Fruit fly (Drosophila melanogaster) whole organism, embryonic: ENCODE measurements around the gene CG32147.
A peak's percentile ranks its signal among the peaks of the same experiment; 100 is the strongest.

Source experiments
- Atf6 ChIP-seq: fragments of 200-800 bp; sonication (Bioruptor generic); IDR thresholded peaks from 2 replicates; pipeline ENCODE4 v1.3.6; 2022; ENCODE audit warnings: missing biosample characterization, missing genetic modification characterization
- CG10267 ChIP-seq: fragments of 200-800 bp; sonication (Bioruptor generic); optimal IDR thresholded peaks from 2 replicates; lab custom pipeline; 2018; ENCODE audit warnings: missing biosample characterization, mild to moderate bottlenecking, missing genetic modification characterization, moderate library complexity
- CG10321 ChIP-seq: fragments of 200-800 bp; sonication (Bioruptor generic); IDR thresholded peaks from 2 replicates; pipeline ENCODE4 v1.3.6; 2022; ENCODE audit warnings: missing biosample characterization, missing genetic modification characterization
- CG10462 ChIP-seq: fragments of 200-800 bp; sonication (Bioruptor generic); optimal IDR thresholded peaks from 2 replicates; lab custom pipeline; 2016; ENCODE audit warnings: missing biosample characterization, missing genetic modification characterization
- CG10654 ChIP-seq: fragments of 200-800 bp; sonication (Bioruptor generic); optimal IDR thresholded peaks from 2 replicates; lab custom pipeline; 2016; ENCODE audit warnings: missing biosample characterization, missing genetic modification characterization
- CG11560 ChIP-seq: fragments of 200-800 bp; sonication (Bioruptor generic); IDR thresholded peaks from 3 replicates; pipeline ENCODE4 v1.3.6; 2022; ENCODE audit warnings: missing biosample characterization, missing genetic modification characterization
- CG12299 ChIP-seq: fragments of 200-800 bp; sonication (Bioruptor generic); optimal IDR thresholded peaks from 2 replicates; lab custom pipeline; 2018; ENCODE audit warnings: missing biosample characterization, mild to moderate bottlenecking, missing genetic modification characterization
- CG14667 ChIP-seq: fragments of 200-800 bp; sonication (Bioruptor generic); IDR thresholded peaks from 2 replicates; pipeline ENCODE4 v1.3.6; 2022; ENCODE audit warnings: missing biosample characterization, missing genetic modification characterization
- CG1602 ChIP-seq: fragments of 200-800 bp; sonication (Bioruptor generic); optimal IDR thresholded peaks from 3 replicates; lab custom pipeline; 2016; ENCODE audit warnings: missing biosample characterization, missing genetic modification characterization
- CG16779 ChIP-seq: fragments of 200-800 bp; sonication (Bioruptor generic); IDR thresholded peaks from 2 replicates; pipeline ENCODE4 v1.3.6; 2022; ENCODE audit warnings: missing biosample characterization, missing genetic modification characterization
- CG17612 ChIP-seq: fragments of 200-800 bp; sonication (Bioruptor generic); IDR thresholded peaks from 2 replicates; pipeline ENCODE4 v1.3.6; 2022; ENCODE audit warnings: missing biosample characterization, missing genetic modification characterization
- CG17912 ChIP-seq: fragments of 200-800 bp; sonication (Bioruptor generic); optimal IDR thresholded peaks from 2 replicates; lab custom pipeline; 2018; ENCODE audit warnings: missing biosample characterization, mild to moderate bottlenecking, missing genetic modification characterization
- CG18262 ChIP-seq: fragments of 200-800 bp; optimal IDR thresholded peaks from 3 replicates; lab custom pipeline; 2019; ENCODE audit warnings: missing biosample characterization, mild to moderate bottlenecking, missing genetic modification characterization, moderate library complexity
- CG2120 ChIP-seq: fragments of 200-800 bp; sonication (Bioruptor generic); optimal IDR thresholded peaks from 3 replicates; lab custom pipeline; 2016; ENCODE audit warnings: missing biosample characterization, missing genetic modification characterization
- CG2199 ChIP-seq: fragments of 200-800 bp; sonication (Bioruptor generic); IDR thresholded peaks from 3 replicates; pipeline ENCODE4 v1.3.6; 2022; ENCODE audit warnings: missing biosample characterization, missing genetic modification characterization
- CG2712 ChIP-seq: fragments of 200-800 bp; optimal IDR thresholded peaks from 3 replicates; lab custom pipeline; 2019; ENCODE audit warnings: missing biosample characterization, mild to moderate bottlenecking, missing genetic modification characterization, moderate library complexity
- CG30020 ChIP-seq: fragments of 200-800 bp; optimal IDR thresholded peaks from 2 replicates; lab custom pipeline; 2019; ENCODE audit warnings: missing biosample characterization, mild to moderate bottlenecking, missing genetic modification characterization, moderate library complexity
- CG31441 ChIP-seq: fragments of 200-800 bp; sonication (Bioruptor generic); IDR thresholded peaks from 2 replicates; pipeline ENCODE4 v1.3.6; 2022; ENCODE audit warnings: missing biosample characterization, missing genetic modification characterization
- CG4707 ChIP-seq: fragments of 200-800 bp; sonication (Bioruptor generic); optimal IDR thresholded peaks from 2 replicates; lab custom pipeline; 2018; ENCODE audit warnings: missing biosample characterization, mild to moderate bottlenecking, missing genetic modification characterization, moderate library complexity
- CG4820 ChIP-seq: fragments of 200-800 bp; sonication (Bioruptor generic); optimal IDR thresholded peaks from 3 replicates; lab custom pipeline; 2016; ENCODE audit warnings: missing biosample characterization, missing genetic modification characterization
- CG6689 ChIP-seq: fragments of 200-800 bp; sonication (Bioruptor generic); IDR thresholded peaks from 2 replicates; pipeline ENCODE4 v1.3.6; 2022; ENCODE audit warnings: missing biosample characterization, missing genetic modification characterization
- CG8281 ChIP-seq: fragments of 200-800 bp; sonication (Bioruptor generic); optimal IDR thresholded peaks from 2 replicates; lab custom pipeline; 2018; ENCODE audit warnings: missing biosample characterization, mild to moderate bottlenecking, missing genetic modification characterization, moderate library complexity
- CG8478 ChIP-seq: fragments of >200 bp; optimal IDR thresholded peaks from 2 replicates; lab custom pipeline; 2018
- CG9727 ChIP-seq: fragments of 200-800 bp; sonication (Bioruptor generic); optimal IDR thresholded peaks from 3 replicates; lab custom pipeline; 2017; ENCODE audit warnings: missing biosample characterization, mild to moderate bottlenecking, missing genetic modification characterization
- Drgx ChIP-seq: fragments of 200-800 bp; sonication (Bioruptor generic); IDR thresholded peaks from 2 replicates; pipeline ENCODE4 v1.3.6; 2022; ENCODE audit warnings: missing biosample characterization, missing genetic modification characterization
- Fer3 ChIP-seq: fragments of 200-800 bp; sonication (Bioruptor generic); optimal IDR thresholded peaks from 2 replicates; lab custom pipeline; 2018; ENCODE audit warnings: missing biosample characterization, mild to moderate bottlenecking, missing genetic modification characterization, moderate library complexity
- Hmx ChIP-seq: fragments of 200-800 bp; sonication (Bioruptor generic); optimal IDR thresholded peaks from 2 replicates; lab custom pipeline; 2016; ENCODE audit warnings: missing biosample characterization, missing genetic modification characterization
- Med ChIP-seq: fragments of 200-800 bp; sonication (Bioruptor generic); peaks from one replicate; lab custom pipeline; 2016; ENCODE audit warnings: missing biosample characterization, missing genetic modification characterization, mild to moderate bottlenecking, inconsistent platforms, moderate library complexity
- NC2α ChIP-seq: fragments of 200-800 bp; sonication (Bioruptor generic); optimal IDR thresholded peaks from 2 replicates; lab custom pipeline; 2016; ENCODE audit warnings: missing biosample characterization, missing genetic modification characterization
- Optix ChIP-seq: fragments of 200-800 bp; sonication (Bioruptor generic); IDR thresholded peaks from 3 replicates; pipeline ENCODE4 v1.3.6; 2022; ENCODE audit warnings: missing biosample characterization, missing genetic modification characterization
- TFAM ChIP-seq: fragments of 200-800 bp; sonication (Bioruptor generic); optimal IDR thresholded peaks from 2 replicates; lab custom pipeline; 2017; ENCODE audit warnings: missing biosample characterization, missing genetic modification characterization, inconsistent platforms
- ase ChIP-seq: fragments of 200-800 bp; sonication (Bioruptor generic); IDR thresholded peaks from 3 replicates; pipeline ENCODE4 v1.3.6; 2022; ENCODE audit warnings: missing biosample characterization, missing genetic modification characterization
- cato ChIP-seq: fragments of 200-800 bp; sonication (Bioruptor generic); optimal IDR thresholded peaks from 2 replicates; lab custom pipeline; 2016; ENCODE audit warnings: missing biosample characterization, missing genetic modification characterization, borderline replicate concordance
- caup ChIP-seq: fragments of 200-800 bp; sonication (Bioruptor generic); optimal IDR thresholded peaks from 3 replicates; lab custom pipeline; 2017; ENCODE audit warnings: missing biosample characterization, mild to moderate bottlenecking, missing genetic modification characterization, moderate library complexity; ENCODE audit not compliant: severe bottlenecking
- croc ChIP-seq: fragments of 200-800 bp; sonication (Bioruptor generic); conservative IDR thresholded peaks from 3 replicates; pipeline ENCODE4 v1.3.6; 2022; ENCODE audit warnings: missing biosample characterization, missing genetic modification characterization
- dmrt11E ChIP-seq: fragments of 200-800 bp; sonication (Bioruptor generic); optimal IDR thresholded peaks from 3 replicates; lab custom pipeline; 2018; ENCODE audit warnings: missing biosample characterization, mild to moderate bottlenecking, missing genetic modification characterization, moderate library complexity
- esg ChIP-seq: fragments of 200-800 bp; sonication (Bioruptor generic); conservative IDR thresholded peaks from 2 replicates; pipeline ENCODE4 v1.3.6; 2022; ENCODE audit warnings: missing biosample characterization, missing genetic modification characterization
- fd3F ChIP-seq: fragments of 200-800 bp; sonication (Bioruptor generic); optimal IDR thresholded peaks from 2 replicates; lab custom pipeline; 2018; ENCODE audit warnings: missing biosample characterization, mild to moderate bottlenecking, missing genetic modification characterization, moderate library complexity
- hb ChIP-seq: fragments of 200-800 bp; sonication (Bioruptor generic); IDR thresholded peaks from 3 replicates; pipeline ENCODE4 v1.3.6; 2022; ENCODE audit warnings: missing biosample characterization, missing genetic modification characterization; ENCODE audit not compliant: partially characterized antibody
- ind ChIP-seq: fragments of 200-800 bp; sonication (Bioruptor generic); optimal IDR thresholded peaks from 3 replicates; lab custom pipeline; 2016; ENCODE audit warnings: missing biosample characterization, missing genetic modification characterization
- lilli ChIP-seq: fragments of 200-800 bp; sonication (Bioruptor generic); optimal IDR thresholded peaks from 3 replicates; lab custom pipeline; 2016; ENCODE audit warnings: missing biosample characterization, missing genetic modification characterization
- lmd ChIP-seq: fragments of 200-800 bp; sonication (Bioruptor generic); IDR thresholded peaks from 2 replicates; pipeline ENCODE4 v1.3.6; 2022; ENCODE audit warnings: missing biosample characterization, missing genetic modification characterization
- nau ChIP-seq: fragments of 200-800 bp; sonication (Bioruptor generic); optimal IDR thresholded peaks from 3 replicates; lab custom pipeline; 2017; ENCODE audit warnings: missing biosample characterization, mild to moderate bottlenecking, missing genetic modification characterization, missing genetic modification reagents
- nmo ChIP-seq: fragments of 200-800 bp; sonication (Bioruptor generic); optimal IDR thresholded peaks from 2 replicates; lab custom pipeline; 2018; ENCODE audit warnings: missing biosample characterization, mild to moderate bottlenecking, missing genetic modification characterization, moderate library complexity
- oc ChIP-seq: fragments of 200-800 bp; sonication (Bioruptor generic); optimal IDR thresholded peaks from 2 replicates; lab custom pipeline; 2018; ENCODE audit warnings: missing biosample characterization, mild to moderate bottlenecking, missing genetic modification characterization, moderate library complexity
- peb ChIP-seq: fragments of 200-800 bp; sonication (Bioruptor generic); IDR thresholded peaks from 2 replicates; pipeline ENCODE4 v1.3.6; 2022; ENCODE audit warnings: missing biosample characterization, missing genetic modification characterization
- pnt ChIP-seq: fragments of 200-800 bp; sonication (Bioruptor generic); optimal IDR thresholded peaks from 3 replicates; lab custom pipeline; 2016; ENCODE audit warnings: missing biosample characterization, missing genetic modification characterization
- rib ChIP-seq: fragments of 200-800 bp; sonication (Bioruptor generic); IDR thresholded peaks from 2 replicates; pipeline ENCODE4 v1.3.6; 2022; ENCODE audit warnings: missing biosample characterization, missing genetic modification characterization
- shn ChIP-seq: fragments of 200-800 bp; sonication (Bioruptor generic); optimal IDR thresholded peaks from 3 replicates; lab custom pipeline; 2016; ENCODE audit warnings: missing biosample characterization, missing genetic modification characterization
- zf30C ChIP-seq: fragments of 200-800 bp; sonication (Bioruptor generic); optimal IDR thresholded peaks from 3 replicates; lab custom pipeline; 2018; ENCODE audit warnings: missing biosample characterization, mild to moderate bottlenecking, missing genetic modification characterization

CG32147 gene

dm6 chr3L:15142004-15142890 is 1.6 kb downstream of the CG32147 start, which contains the start of gene Pdi (continued):
- TF ChIP-seq pnt (no peak), CG2120 (peak; percentile 25), lmd (GFP tag; lab: Robert Waterston, UW) (no peak), CG14667 (no peak), CG4820 (GFP tag; lab: Kevin White, UChicago) (no peak), hb (GFP tag; lab: Robert Waterston, UW) (peak; percentile 67), peb (no peak), CG10654 (GFP tag; lab: Kevin White, UChicago) (no peak), Optix (GFP tag; lab: Robert Waterston, UW) (no peak), CG10321 (GFP tag; lab: Robert Waterston, UW) (no peak), rib (GFP tag; lab: Robert Waterston, UW) (0 out of 2 replicates have a peak, but pooled peaks have one; percentile 46), Fer3 (tag; lab: Kevin White, UChicago) (peak; percentile 26), CG8478 (no peak), Hmx (GFP tag; lab: Kevin White, UChicago) (no peak), CG6689 (GFP tag; lab: Robert Waterston, UW) (no peak), nau (GFP tag; lab: Kevin White, UChicago) (no peak), TFAM (GFP tag; lab: Kevin White, UChicago) (no peak), zf30C (GFP tag; lab: Kevin White, UChicago) (no peak), CG31441 (0 out of 2 replicates have a peak, but pooled peaks have one; percentile 25), CG17612 (GFP tag; lab: Robert Waterston, UW) (no peak), CG12299 (tag; lab: Kevin White, UChicago) (no peak), CG2199 (peak; percentile 78; the same call in 2 of the 3 replicates), NC2α (GFP tag; lab: Kevin White, UChicago) (peak; percentile 75), CG10267 (tag; lab: Kevin White, UChicago) (peak; percentile 64), CG2712 (tag; lab: Kevin White, UChicago) (peak; percentile 47), CG9727 (GFP tag; lab: Kevin White, UChicago) (peak; percentile 40), caup (GFP tag; lab: Kevin White, UChicago) (peak; percentile 4), CG1602 (GFP tag; lab: Kevin White, UChicago) (peak; percentile 0), oc (peak; percentile 33), nmo (GFP tag; lab: Kevin White, UChicago) (peak; percentile 62), CG16779 (GFP tag; lab: Robert Waterston, UW) (no peak), Med (peak; percentile 91), croc (GFP tag; lab: Robert Waterston, UW) (no peak), CG10462 (GFP tag; lab: Kevin White, UChicago) (no peak), Atf6 (GFP tag; lab: Robert Waterston, UW) (no peak; the same call in 1 of the 2 replicates), ase (GFP tag; lab: Robert Waterston, UW) (no peak), CG11560 (no peak; the same call in 2 of the 3 replicates), CG8281 (no peak), cato (no peak), Drgx (GFP tag; lab: Robert Waterston, UW) (no peak), CG17912 (GFP tag; lab: Kevin White, UChicago) (peak; percentile 34), esg (GFP tag; lab: Robert Waterston, UW) (no peak), ind (GFP tag; lab: Kevin White, UChicago) (no peak), CG30020 (tag; lab: Kevin White, UChicago) (peak; percentile 53), dmrt11E (peak; percentile 19), lilli (peak; percentile 52), CG4707 (GFP tag; lab: Kevin White, UChicago) (peak; percentile 25), CG18262 (tag; lab: Kevin White, UChicago) (no peak), shn (peak; percentile 41), fd3F (GFP tag; lab: Kevin White, UChicago) (no peak)
